Fruit fly (Drosophila melanogaster) whole organism, wandering third instar larva: ENCODE measurements around the gene Vsx2.

Experiments
- CG9705 ChIP-seq: fragments of 200-800 bp; sonication (Bioruptor generic); optimal IDR thresholded peaks from 2 replicates; lab custom pipeline; 2018; ENCODE audit warnings: missing biosample characterization, mild to moderate bottlenecking, missing genetic modification characterization
- Hr83 ChIP-seq: fragments of 200-300 bp; sonication (Bioruptor generic); optimal IDR thresholded peaks from 2 replicates; lab custom pipeline; 2016; ENCODE audit warnings: missing biosample characterization, mild to moderate bottlenecking, missing genetic modification characterization, moderate library complexity; ENCODE audit not compliant: poor library complexity, severe bottlenecking
- h ChIP-seq: fragments of 200-800 bp; sonication (Bioruptor generic); optimal IDR thresholded peaks from 3 replicates; lab custom pipeline; 2016; ENCODE audit warnings: missing biosample characterization, mild to moderate bottlenecking, missing genetic modification characterization
- rgr ChIP-seq: fragments of 200-800 bp; sonication (Bioruptor generic); optimal IDR thresholded peaks from 3 replicates; lab custom pipeline; 2016; ENCODE audit warnings: missing biosample characterization, mild to moderate bottlenecking, missing genetic modification characterization

dm6 chrX:5515151-5515550 lies 44.8 kb downstream of the Vsx2 start:
- TF ChIP-seq CG9705 (GFP tag; lab: Kevin White, UChicago) (no peak), h (no peak), rgr (GFP tag; lab: Kevin White, UChicago) (no peak), Hr83 (no peak)
